Worm (Caenorhabditis elegans) whole organism, L3 larva: ENCODE measurements around the gene C53C11.2.

Source experiments
- R02D3.7 ChIP-seq: fragments of 150-350 bp; optimal IDR thresholded peaks from 2 replicates; lab custom pipeline; 2014; ENCODE audit warnings: missing biosample characterization, missing genetic modification characterization
- aly-2 ChIP-seq: fragments of 150-350 bp; optimal IDR thresholded peaks from 2 replicates; lab custom pipeline; 2014; ENCODE audit warnings: missing biosample characterization, missing genetic modification characterization
- ama-1 ChIP-seq: fragments of 150-350 bp; optimal IDR thresholded peaks from 2 replicates; lab custom pipeline; 2018
- ceh-16 ChIP-seq: sonication (generic microtip); optimal IDR thresholded peaks from 2 replicates; lab custom pipeline; 2017; ENCODE audit warnings: missing biosample characterization, missing genetic modification characterization
- ceh-28 ChIP-seq: fragments of 150-350 bp; optimal IDR thresholded peaks from 2 replicates; lab custom pipeline; 2014; ENCODE audit warnings: missing biosample characterization, missing genetic modification reagents, missing genetic modification characterization
- ceh-9 ChIP-seq: sonication (generic microtip); optimal IDR thresholded peaks from 2 replicates; lab custom pipeline; 2018; ENCODE audit warnings: missing biosample characterization, missing genetic modification characterization
- daf-12 ChIP-seq: fragments of 150-350 bp; optimal IDR thresholded peaks from 2 replicates; lab custom pipeline; 2014; ENCODE audit warnings: missing biosample characterization, missing genetic modification reagents, missing genetic modification characterization
- egl-27 ChIP-seq: sonication (generic microtip); optimal IDR thresholded peaks from 4 replicates; lab custom pipeline; 2017; ENCODE audit warnings: missing biosample characterization, missing genetic modification reagents, missing genetic modification characterization
- elt-2 ChIP-seq: sonication (generic microtip); optimal IDR thresholded peaks from 2 replicates; lab custom pipeline; 2016; ENCODE audit warnings: missing genetic modification reagents, mild to moderate bottlenecking, missing genetic modification characterization, missing compliant biosample characterization
- fkh-10 ChIP-seq: sonication (generic microtip); optimal IDR thresholded peaks from 2 replicates; lab custom pipeline; 2017; ENCODE audit warnings: missing biosample characterization, missing genetic modification reagents, missing genetic modification characterization
- fkh-2 ChIP-seq: fragments of 150-350 bp; optimal IDR thresholded peaks from 2 replicates; lab custom pipeline; 2014; ENCODE audit warnings: missing biosample characterization, missing genetic modification reagents, missing genetic modification characterization
- fos-1 ChIP-seq: fragments of 150-350 bp; optimal IDR thresholded peaks from 2 replicates; lab custom pipeline; 2014; ENCODE audit warnings: missing biosample characterization, missing genetic modification characterization
- hmg-11 ChIP-seq: sonication (generic microtip); optimal IDR thresholded peaks from 2 replicates; lab custom pipeline; 2016; ENCODE audit warnings: missing genetic modification characterization, missing compliant biosample characterization
- lin-15B ChIP-seq: fragments of 150-350 bp; optimal IDR thresholded peaks from 2 replicates; lab custom pipeline; 2014; ENCODE audit warnings: missing biosample characterization, missing genetic modification characterization
- lsy-12 ChIP-seq: sonication (generic microtip); optimal IDR thresholded peaks from 2 replicates; lab custom pipeline; 2016; ENCODE audit warnings: mild to moderate bottlenecking, missing genetic modification characterization, missing compliant biosample characterization
- mdl-1 ChIP-seq: fragments of 150-350 bp; optimal IDR thresholded peaks from 2 replicates; lab custom pipeline; 2014; ENCODE audit warnings: missing biosample characterization, missing genetic modification characterization
- mml-1 ChIP-seq: fragments of 150-350 bp; sonication (generic microtip); optimal IDR thresholded peaks from 3 replicates; lab custom pipeline; 2014; ENCODE audit warnings: missing biosample characterization, missing genetic modification characterization
- nfya-1 ChIP-seq: sonication (generic microtip); optimal IDR thresholded peaks from 2 replicates; lab custom pipeline; 2017; ENCODE audit warnings: missing genetic modification characterization, mild to moderate bottlenecking, missing compliant biosample characterization, antibody characterized with exemption, moderate library complexity; ENCODE audit not compliant: insufficient read depth
- nhr-12 ChIP-seq: fragments of 150-350 bp; optimal IDR thresholded peaks from 2 replicates; lab custom pipeline; 2014; ENCODE audit warnings: missing biosample characterization, missing genetic modification characterization
- nhr-237 ChIP-seq: fragments of 150-350 bp; optimal IDR thresholded peaks from 2 replicates; lab custom pipeline; 2014; ENCODE audit warnings: missing biosample characterization, missing genetic modification characterization
- nhr-25 ChIP-seq: sonication (generic microtip); optimal IDR thresholded peaks from 2 replicates; lab custom pipeline; 2017; ENCODE audit warnings: missing biosample characterization, missing genetic modification characterization
- nhr-28 ChIP-seq: fragments of 150-350 bp; optimal IDR thresholded peaks from 2 replicates; lab custom pipeline; 2014; ENCODE audit warnings: missing biosample characterization, missing genetic modification characterization
- nhr-43 ChIP-seq: sonication (generic microtip); optimal IDR thresholded peaks from 2 replicates; lab custom pipeline; 2016; ENCODE audit warnings: mild to moderate bottlenecking, missing genetic modification characterization, missing compliant biosample characterization; ENCODE audit not compliant: poor library complexity, severe bottlenecking
- nhr-67 ChIP-seq: fragments of 150-350 bp; optimal IDR thresholded peaks from 2 replicates; lab custom pipeline; 2014; ENCODE audit warnings: missing biosample characterization, missing genetic modification characterization
- nhr-76 ChIP-seq: fragments of 150-350 bp; sonication (generic microtip); optimal IDR thresholded peaks from 5 replicates; lab custom pipeline; 2014; ENCODE audit warnings: missing biosample characterization, missing genetic modification characterization
- nhr-77 ChIP-seq: fragments of 150-350 bp; optimal IDR thresholded peaks from 2 replicates; lab custom pipeline; 2014; ENCODE audit warnings: missing biosample characterization, missing genetic modification characterization
- pha-4 ChIP-seq: fragments of 150-350 bp; optimal IDR thresholded peaks from 2 replicates; lab custom pipeline; 2014; ENCODE audit warnings: missing biosample characterization, missing genetic modification reagents, missing genetic modification characterization
- pqm-1 ChIP-seq: fragments of 150-350 bp; optimal IDR thresholded peaks from 2 replicates; lab custom pipeline; 2017; ENCODE audit warnings: missing biosample characterization, missing genetic modification characterization, inconsistent platforms
- skn-1 ChIP-seq: fragments of 150-350 bp; optimal IDR thresholded peaks from 2 replicates; lab custom pipeline; 2014; ENCODE audit warnings: missing biosample characterization, missing genetic modification characterization
- snpc-4 ChIP-seq: fragments of 150-350 bp; optimal IDR thresholded peaks from 2 replicates; lab custom pipeline; 2014; ENCODE audit warnings: missing biosample characterization, missing genetic modification characterization
- tbx-2 ChIP-seq: sonication (generic microtip); optimal IDR thresholded peaks from 2 replicates; lab custom pipeline; 2016; ENCODE audit warnings: mild to moderate bottlenecking, missing genetic modification characterization, missing compliant biosample characterization
- unc-62 ChIP-seq: fragments of 150-350 bp; sonication (generic microtip); optimal IDR thresholded peaks from 4 replicates; lab custom pipeline; 2014; ENCODE audit warnings: missing biosample characterization, missing genetic modification reagents, missing genetic modification characterization
- ztf-11 ChIP-seq: fragments of 150-350 bp; optimal IDR thresholded peaks from 2 replicates; lab custom pipeline; 2014; ENCODE audit warnings: missing biosample characterization, missing genetic modification characterization
- ztf-4 ChIP-seq: fragments of 150-350 bp; optimal IDR thresholded peaks from 2 replicates; lab custom pipeline; 2014; ENCODE audit warnings: missing biosample characterization, missing genetic modification characterization

C53C11.2 gene

ce11 chrX:17318284-17318683 is 18.2 kb upstream of the C53C11.2 start, which contains the start of gene ptr-5:
Gene ptr-5 (plus strand): TSS chrX:17318584.
- no peak for TF ChIP-seq pha-4 (tag; lab: Kevin White, UChicago)
- no peak for TF ChIP-seq unc-62 (GFP tag; lab: Kevin White, UChicago)
- no peak for TF ChIP-seq ztf-4
- no peak for TF ChIP-seq R02D3.7 (tag; lab: Kevin White, UChicago)
- TF ChIP-seq lsy-12 (tag; lab: Kevin White, UChicago): no peak
- TF ChIP-seq ceh-16 (tag; lab: Kevin White, UChicago): no peak
- no peak for TF ChIP-seq nhr-77 (tag; lab: Kevin White, UChicago)
- TF ChIP-seq nhr-237 (tag; lab: Kevin White, UChicago): no peak

- TF ChIP-seq ceh-9 (tag; lab: Kevin White, UChicago) (no peak), fkh-2 (tag; lab: Kevin White, UChicago) (no peak), snpc-4 (tag; lab: Kevin White, UChicago) (no peak), mdl-1 (tag; lab: Kevin White, UChicago) (no peak), nfya-1 (tag; lab: Kevin White, UChicago) (no peak), nhr-76 (tag; lab: Kevin White, UChicago) (no peak), nhr-12 (tag; lab: Kevin White, UChicago) (no peak)
Measured at ce11 chrX:17320572-17320971, 15.9 kb upstream of the C53C11.2 start.

ce11 chrX:17324954-17325353 is 11.5 kb upstream of the C53C11.2 start:
- no peak for TF ChIP-seq pqm-1 (tag; lab: Kevin White, UChicago)
- TF ChIP-seq nhr-76 (tag; lab: Kevin White, UChicago): no peak
- TF ChIP-seq hmg-11 (tag; lab: Kevin White, UChicago): no peak
- no peak for TF ChIP-seq ceh-28 (tag; lab: Kevin White, UChicago)
- no peak for TF ChIP-seq lin-15B (tag; lab: Kevin White, UChicago)
- TF ChIP-seq unc-62 (GFP tag; lab: Kevin White, UChicago): no peak
- TF ChIP-seq ztf-4: no peak
- no peak for TF ChIP-seq egl-27
- no peak for TF ChIP-seq ztf-11
- TF ChIP-seq fkh-10 (GFP tag; lab: Kevin White, UChicago): no peak
- no peak for TF ChIP-seq snpc-4 (tag; lab: Kevin White, UChicago)
- TF ChIP-seq mml-1: no peak
- no peak for TF ChIP-seq fkh-2 (tag; lab: Kevin White, UChicago)
- TF ChIP-seq, all 47 proteins: peak for 0

- TF ChIP-seq fkh-10 (GFP tag; lab: Kevin White, UChicago): peak; percentile 10
- TF ChIP-seq fos-1 (tag; lab: Kevin White, UChicago): no peak
- no peak for TF ChIP-seq lin-15B (tag; lab: Kevin White, UChicago)
Measured at ce11 chrX:17327226-17327625, 9.2 kb upstream of the C53C11.2 start.

- TF ChIP-seq pqm-1 (tag; lab: Kevin White, UChicago): no peak
- TF ChIP-seq elt-2 (tag; lab: Kevin White, UChicago): peak; percentile 24
- TF ChIP-seq, all 47 proteins: peak for 1
Measured at ce11 chrX:17329075-17329474, 7.4 kb upstream of the C53C11.2 start.

- TF ChIP-seq snpc-4 (tag; lab: Kevin White, UChicago): no peak
- no peak for TF ChIP-seq skn-1 (tag; lab: Kevin White, UChicago)
- peak; percentile 49 for TF ChIP-seq pha-4 (tag; lab: Kevin White, UChicago)
Measured at ce11 chrX:17330574-17330973, 5.9 kb upstream of the C53C11.2 start.

ce11 chrX:17333752-17334151 is 2.7 kb upstream of the C53C11.2 start, which contains the start of gene C53C11.5:
Gene C53C11.5 (plus strand): TSS chrX:17334052.
- no peak for TF ChIP-seq nfya-1 (tag; lab: Kevin White, UChicago)
- TF ChIP-seq ama-1: no peak
- TF ChIP-seq daf-12 (tag; lab: Kevin White, UChicago): no peak
- no peak for TF ChIP-seq tbx-2
- no peak for TF ChIP-seq ceh-28 (tag; lab: Kevin White, UChicago)
- no peak for TF ChIP-seq ztf-11
- TF ChIP-seq nhr-67: no peak
- TF ChIP-seq snpc-4 (tag; lab: Kevin White, UChicago): no peak
- no peak for TF ChIP-seq aly-2 (tag; lab: Kevin White, UChicago)
- no peak for TF ChIP-seq pqm-1 (tag; lab: Kevin White, UChicago)
- TF ChIP-seq fkh-10 (GFP tag; lab: Kevin White, UChicago): no peak
- no peak for TF ChIP-seq skn-1 (tag; lab: Kevin White, UChicago)
- no peak for TF ChIP-seq pha-4 (tag; lab: Kevin White, UChicago)
- TF ChIP-seq ztf-4: no peak
- TF ChIP-seq fkh-2 (tag; lab: Kevin White, UChicago): no peak
- TF ChIP-seq unc-62 (GFP tag; lab: Kevin White, UChicago): no peak
- TF ChIP-seq nhr-43 (tag; lab: Kevin White, UChicago): no peak
- no peak for TF ChIP-seq mml-1
- no peak for TF ChIP-seq nhr-25
- no peak for TF ChIP-seq nhr-28 (tag; lab: Kevin White, UChicago)
